Worm (Caenorhabditis elegans) whole organism, midembryonic: ENCODE data around the gene adm-4.

Experiments used
- T22C8.4 ChIP-seq: fragments of 200-800 bp; sonication (Bioruptor generic); IDR thresholded peaks from 2 replicates; pipeline ENCODE4 v1.3.6; 2022; ENCODE audit warnings: missing genetic modification characterization, missing compliant biosample characterization
- cog-1 ChIP-seq: sonication (generic microtip); optimal IDR thresholded peaks from 2 replicates; lab custom pipeline; 2016; ENCODE audit warnings: missing genetic modification characterization, missing compliant biosample characterization
- flt-1 ChIP-seq: fragments of 200-800 bp; sonication (Bioruptor generic); IDR thresholded peaks from 2 replicates; pipeline ENCODE4 v1.3.6; 2022; ENCODE audit warnings: missing genetic modification characterization, missing compliant biosample characterization
- klf-2 ChIP-seq: fragments of 200-800 bp; sonication (Bioruptor generic); conservative IDR thresholded peaks from 2 replicates; pipeline ENCODE4 v1.3.6; 2022; ENCODE audit warnings: missing genetic modification reagents, missing genetic modification characterization, missing compliant biosample characterization
- med-1 ChIP-seq: sonication (generic microtip); optimal IDR thresholded peaks from 2 replicates; lab custom pipeline; 2017; ENCODE audit warnings: missing genetic modification characterization, mild to moderate bottlenecking, missing compliant biosample characterization, antibody characterized with exemption, missing genetic modification reagents; ENCODE audit not compliant: insufficient read depth
- ref-1 ChIP-seq: fragments of 200-800 bp; sonication (Bioruptor generic); conservative IDR thresholded peaks from 2 replicates; pipeline ENCODE4 v1.3.6; 2022; ENCODE audit warnings: missing genetic modification reagents, missing genetic modification characterization, missing compliant biosample characterization
- ztf-23 ChIP-seq: fragments of 200-800 bp; sonication (Bioruptor generic); IDR thresholded peaks from 2 replicates; pipeline ENCODE4 v1.3.6; 2022; ENCODE audit warnings: missing genetic modification reagents, missing genetic modification characterization, missing compliant biosample characterization
- ztf-29 ChIP-seq: fragments of 200-800 bp; sonication (Bioruptor generic); IDR thresholded peaks from 2 replicates; pipeline ENCODE4 v1.3.6; 2022; ENCODE audit warnings: missing genetic modification reagents, missing genetic modification characterization, missing compliant biosample characterization

DNA sequence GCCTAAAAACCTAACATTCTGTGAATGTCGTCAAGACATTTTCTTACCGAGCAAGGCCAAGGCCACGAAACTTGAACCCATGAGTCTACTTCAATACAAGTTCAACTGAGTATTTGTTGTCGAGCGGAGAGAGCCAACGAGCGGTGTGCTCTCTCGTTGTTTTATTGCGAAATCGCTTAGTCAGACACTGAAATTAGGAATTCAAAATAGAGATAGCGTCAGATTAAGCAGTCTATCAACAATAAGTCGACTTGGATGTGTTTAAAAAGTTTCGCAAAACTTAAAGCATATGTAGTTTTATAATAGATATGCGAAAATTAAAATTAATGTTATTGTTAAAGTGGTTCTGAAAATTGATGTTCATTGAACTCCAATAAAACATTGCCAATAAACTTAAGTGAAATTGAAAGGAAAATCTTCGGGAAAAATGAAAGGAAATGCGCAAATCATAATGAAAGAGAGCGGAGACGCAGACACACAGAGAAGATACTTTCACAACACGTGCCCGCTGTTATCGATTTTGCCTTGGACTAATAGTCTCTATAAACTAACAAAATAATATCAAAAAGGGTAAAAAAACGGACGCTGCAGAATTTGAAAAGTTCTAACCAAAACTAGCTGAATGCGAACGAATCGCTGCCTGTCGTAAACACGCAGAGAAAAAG, 4.6 kb downstream of the adm-4 start, which contains the start of gene ZK154.6:
- TF ChIP-seq flt-1 (GFP tag; lab: Robert Waterston, UW) (no peak), cog-1 (tag; lab: Kevin White, UChicago) (no peak), ref-1 (GFP tag; lab: Robert Waterston, UW) (no peak), ztf-23 (GFP tag; lab: Robert Waterston, UW) (no peak), klf-2 (GFP tag; lab: Robert Waterston, UW) (no peak), med-1 (GFP tag; lab: Kevin White, UChicago) (no peak), T22C8.4 (GFP tag; lab: Robert Waterston, UW) (peak; percentile 59), ztf-29 (GFP tag; lab: Robert Waterston, UW) (no peak)
